Worm (Caenorhabditis elegans) whole organism, L3 larva: ENCODE data around the gene F09F9.3.

Source experiments
- R02D3.7 ChIP-seq: fragments of 150-350 bp; optimal IDR thresholded peaks from 2 replicates; lab custom pipeline; 2014; ENCODE audit warnings: missing biosample characterization, missing genetic modification characterization
- ZK546.5 ChIP-seq: sonication (generic microtip); optimal IDR thresholded peaks from 2 replicates; lab custom pipeline; 2017; ENCODE audit warnings: missing biosample characterization, missing genetic modification characterization
- aly-2 ChIP-seq: fragments of 150-350 bp; optimal IDR thresholded peaks from 2 replicates; lab custom pipeline; 2014; ENCODE audit warnings: missing biosample characterization, missing genetic modification characterization
- ama-1 ChIP-seq: fragments of 150-350 bp; optimal IDR thresholded peaks from 2 replicates; lab custom pipeline; 2018
- ceh-16 ChIP-seq: sonication (generic microtip); optimal IDR thresholded peaks from 2 replicates; lab custom pipeline; 2017; ENCODE audit warnings: missing biosample characterization, missing genetic modification characterization
- ceh-82 ChIP-seq: fragments of 150-350 bp; optimal IDR thresholded peaks from 2 replicates; lab custom pipeline; 2014; ENCODE audit warnings: missing biosample characterization, missing genetic modification characterization
- ceh-9 ChIP-seq: sonication (generic microtip); optimal IDR thresholded peaks from 2 replicates; lab custom pipeline; 2018; ENCODE audit warnings: missing biosample characterization, missing genetic modification characterization
- egl-27 ChIP-seq: sonication (generic microtip); optimal IDR thresholded peaks from 4 replicates; lab custom pipeline; 2017; ENCODE audit warnings: missing biosample characterization, missing genetic modification reagents, missing genetic modification characterization
- egl-5 ChIP-seq: fragments of 150-350 bp; optimal IDR thresholded peaks from 2 replicates; lab custom pipeline; 2017; ENCODE audit warnings: missing biosample characterization, missing genetic modification reagents, missing genetic modification characterization, inconsistent platforms
- elt-1 ChIP-seq: fragments of 150-350 bp; optimal IDR thresholded peaks from 2 replicates; lab custom pipeline; 2014; ENCODE audit warnings: missing biosample characterization, missing genetic modification characterization
- elt-3 ChIP-seq, 3 experiments: fragments of 150-350 bp in 1 of 3; sonication (generic microtip) in 2 of 3; optimal IDR thresholded peaks; 2 replicates in 2 of 3; 4 replicates in 1 of 3; lab custom pipeline; 2014 to 2017; ENCODE audit warnings: missing biosample characterization in 3 of 3, missing genetic modification characterization in 3 of 3
- eor-1 ChIP-seq, 2 experiments: fragments of 150-350 bp; optimal IDR thresholded peaks; 2 replicates each; lab custom pipeline; 2014 to 2018; ENCODE audit warnings: missing biosample characterization in 2 of 2, missing genetic modification characterization in 2 of 2
- fkh-10 ChIP-seq: sonication (generic microtip); optimal IDR thresholded peaks from 2 replicates; lab custom pipeline; 2017; ENCODE audit warnings: missing biosample characterization, missing genetic modification reagents, missing genetic modification characterization
- fos-1 ChIP-seq: fragments of 150-350 bp; optimal IDR thresholded peaks from 2 replicates; lab custom pipeline; 2014; ENCODE audit warnings: missing biosample characterization, missing genetic modification characterization
- hmg-11 ChIP-seq: sonication (generic microtip); optimal IDR thresholded peaks from 2 replicates; lab custom pipeline; 2016; ENCODE audit warnings: missing genetic modification characterization, missing compliant biosample characterization
- jun-1 ChIP-seq: fragments of 150-350 bp; optimal IDR thresholded peaks from 2 replicates; lab custom pipeline; 2014; ENCODE audit warnings: missing biosample characterization, missing genetic modification reagents, missing genetic modification characterization
- lin-39 ChIP-seq: fragments of 150-350 bp; optimal IDR thresholded peaks from 2 replicates; lab custom pipeline; 2018; ENCODE audit warnings: missing biosample characterization, missing genetic modification reagents, missing genetic modification characterization
- lsy-12 ChIP-seq: sonication (generic microtip); optimal IDR thresholded peaks from 2 replicates; lab custom pipeline; 2016; ENCODE audit warnings: mild to moderate bottlenecking, missing genetic modification characterization, missing compliant biosample characterization
- mdl-1 ChIP-seq: fragments of 150-350 bp; optimal IDR thresholded peaks from 2 replicates; lab custom pipeline; 2014; ENCODE audit warnings: missing biosample characterization, missing genetic modification characterization
- nfya-1 ChIP-seq: sonication (generic microtip); optimal IDR thresholded peaks from 2 replicates; lab custom pipeline; 2017; ENCODE audit warnings: missing genetic modification characterization, mild to moderate bottlenecking, missing compliant biosample characterization, antibody characterized with exemption, moderate library complexity; ENCODE audit not compliant: insufficient read depth
- nhr-23 ChIP-seq: fragments of 150-350 bp; optimal IDR thresholded peaks from 2 replicates; lab custom pipeline; 2014; ENCODE audit warnings: missing biosample characterization, missing genetic modification reagents, missing genetic modification characterization
- nhr-237 ChIP-seq: fragments of 150-350 bp; optimal IDR thresholded peaks from 2 replicates; lab custom pipeline; 2014; ENCODE audit warnings: missing biosample characterization, missing genetic modification characterization
- nhr-28 ChIP-seq: fragments of 150-350 bp; optimal IDR thresholded peaks from 2 replicates; lab custom pipeline; 2014; ENCODE audit warnings: missing biosample characterization, missing genetic modification characterization
- nhr-43 ChIP-seq: sonication (generic microtip); optimal IDR thresholded peaks from 2 replicates; lab custom pipeline; 2016; ENCODE audit warnings: mild to moderate bottlenecking, missing genetic modification characterization, missing compliant biosample characterization; ENCODE audit not compliant: poor library complexity, severe bottlenecking
- nhr-67 ChIP-seq: fragments of 150-350 bp; optimal IDR thresholded peaks from 2 replicates; lab custom pipeline; 2014; ENCODE audit warnings: missing biosample characterization, missing genetic modification characterization
- nhr-77 ChIP-seq: fragments of 150-350 bp; optimal IDR thresholded peaks from 2 replicates; lab custom pipeline; 2014; ENCODE audit warnings: missing biosample characterization, missing genetic modification characterization
- pha-4 ChIP-seq: fragments of 150-350 bp; optimal IDR thresholded peaks from 2 replicates; lab custom pipeline; 2014; ENCODE audit warnings: missing biosample characterization, missing genetic modification reagents, missing genetic modification characterization
- pqm-1 ChIP-seq: fragments of 150-350 bp; optimal IDR thresholded peaks from 2 replicates; lab custom pipeline; 2017; ENCODE audit warnings: missing biosample characterization, missing genetic modification characterization, inconsistent platforms
- sea-2 ChIP-seq: fragments of 150-350 bp; sonication (generic microtip); optimal IDR thresholded peaks from 4 replicates; lab custom pipeline; 2014; ENCODE audit warnings: missing biosample characterization, missing genetic modification reagents, missing genetic modification characterization
- unc-62 ChIP-seq: fragments of 150-350 bp; sonication (generic microtip); optimal IDR thresholded peaks from 4 replicates; lab custom pipeline; 2014; ENCODE audit warnings: missing biosample characterization, missing genetic modification reagents, missing genetic modification characterization
- zag-1 ChIP-seq: fragments of 150-350 bp; optimal IDR thresholded peaks from 2 replicates; lab custom pipeline; 2014; ENCODE audit warnings: missing biosample characterization, missing genetic modification characterization
- ztf-11 ChIP-seq: fragments of 150-350 bp; optimal IDR thresholded peaks from 2 replicates; lab custom pipeline; 2014; ENCODE audit warnings: missing biosample characterization, missing genetic modification characterization
- ztf-4 ChIP-seq: fragments of 150-350 bp; optimal IDR thresholded peaks from 2 replicates; lab custom pipeline; 2014; ENCODE audit warnings: missing biosample characterization, missing genetic modification characterization

The F09F9.3 gene

ce11 chrX:4157896-4158295 is 37.1 kb upstream of the F09F9.3 start:
- TF ChIP-seq eor-1 (tag; optimal IDR thresholded peaks at IDR 0.05; lab: Kevin White, UChicago) = no peak
- TF ChIP-seq hmg-11 = peak; percentile 34
- TF ChIP-seq nhr-77 (tag; lab: Kevin White, UChicago) = no peak
- no peak for TF ChIP-seq jun-1 (tag; lab: Kevin White, UChicago)
- peak; percentile 56 for TF ChIP-seq lin-39
- no peak for TF ChIP-seq elt-3 (tag; optimal IDR thresholded peaks at IDR 0.05; lab: Kevin White, UChicago)
- TF ChIP-seq nfya-1 (tag; lab: Kevin White, UChicago) = peak; percentile 35
- TF ChIP-seq pqm-1 (tag; lab: Kevin White, UChicago) = no peak
- no peak for TF ChIP-seq nhr-67 (tag; lab: Kevin White, UChicago)
- TF ChIP-seq aly-2 (tag; lab: Kevin White, UChicago) = no peak
- no peak for TF ChIP-seq pha-4 (tag; lab: Kevin White, UChicago)
- TF ChIP-seq nhr-23 = peak; percentile 25
- TF ChIP-seq zag-1 (tag; lab: Kevin White, UChicago) = no peak
- TF ChIP-seq ceh-16 (tag; lab: Kevin White, UChicago) = no peak
- peak; percentile 26 for TF ChIP-seq unc-62
- no peak for TF ChIP-seq egl-27 (tag; lab: Kevin White, UChicago)
- TF ChIP-seq fkh-10 = no peak
- TF ChIP-seq mdl-1 (tag; lab: Kevin White, UChicago) = no peak
- peak; percentile 49 for TF ChIP-seq ama-1
- TF ChIP-seq ztf-11 (tag; lab: Kevin White, UChicago) = no peak
- no peak for TF ChIP-seq ZK546.5 (tag; lab: Kevin White, UChicago)
- no peak for TF ChIP-seq ztf-4 (tag; lab: Kevin White, UChicago)

ce11 chrX:4154784-4155183 is 33.9 kb upstream of the F09F9.3 start:
- TF ChIP-seq elt-1 = no peak
- no peak for TF ChIP-seq ztf-4 (tag; lab: Kevin White, UChicago)
- no peak for TF ChIP-seq aly-2 (tag; lab: Kevin White, UChicago)
- peak; percentile 92 for TF ChIP-seq lin-39
- peak; percentile 24 for TF ChIP-seq nfya-1 (tag; lab: Kevin White, UChicago)
- no peak for TF ChIP-seq nhr-237 (tag; lab: Kevin White, UChicago)
- TF ChIP-seq egl-5 (tag; lab: Kevin White, UChicago) = peak; percentile 82
- TF ChIP-seq eor-1 (tag; optimal IDR thresholded peaks at IDR 0.05; lab: Kevin White, UChicago) = no peak
- TF ChIP-seq, all 47 proteins: peak for 3

DNA sequence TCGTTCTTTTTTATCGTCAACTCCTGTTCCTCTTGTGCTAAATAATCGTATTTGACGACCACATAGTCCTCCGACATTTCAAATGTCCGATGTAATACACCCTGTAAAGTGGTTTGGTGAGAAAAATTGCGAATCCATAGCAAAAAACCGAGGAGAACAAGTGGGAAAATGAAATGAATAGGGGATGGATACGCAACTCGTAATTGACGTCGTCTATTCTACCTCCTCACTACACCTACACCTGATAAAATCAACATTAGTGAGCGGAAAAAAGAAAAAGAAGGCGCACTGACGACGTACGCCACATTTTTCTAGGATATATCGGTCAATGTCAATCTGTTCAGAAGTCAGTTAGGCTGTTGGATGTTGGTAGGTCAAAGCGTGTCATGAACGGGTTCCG is 32.5 kb upstream of the F09F9.3 start, which contains the start of gene nck-1:
nck-1 (minus strand) TSS at position 101 of the 400 bp plus-strand sequence.
- TF ChIP-seq R02D3.7 (tag; lab: Kevin White, UChicago) (no peak), egl-5 (tag; lab: Kevin White, UChicago) (peak; percentile 21)

- TF ChIP-seq zag-1 (tag; lab: Kevin White, UChicago) (no peak), nhr-28 (tag; lab: Kevin White, UChicago) (no peak), ama-1 (no peak), lsy-12 (tag; lab: Kevin White, UChicago) (no peak), nfya-1 (tag; lab: Kevin White, UChicago) (no peak), ceh-82 (tag; lab: Kevin White, UChicago) (no peak), mdl-1 (tag; lab: Kevin White, UChicago) (no peak), fos-1 (no peak), jun-1 (tag; lab: Kevin White, UChicago) (no peak), R02D3.7 (tag; lab: Kevin White, UChicago) (no peak), egl-27 (tag; lab: Kevin White, UChicago) (no peak), sea-2 (GFP tag; lab: Kevin White, UChicago) (no peak), elt-1 (no peak), ceh-9 (no peak)
These were observed 30.4 kb upstream of the F09F9.3 start for ce11 chrX:4151206-4151605.

- TF ChIP-seq nhr-43 (tag; lab: Kevin White, UChicago) (peak; percentile 16), eor-1 (tag; optimal IDR thresholded peaks at IDR 0.05; lab: Kevin White, UChicago) (no peak), egl-5 (tag; lab: Kevin White, UChicago) (no peak), ZK546.5 (tag; lab: Kevin White, UChicago) (no peak)
- TF ChIP-seq, all 47 proteins: peak for 1
These were observed 27.7 kb upstream of the F09F9.3 start for ce11 chrX:4148449-4149031.
